Worm (Caenorhabditis elegans): Measurements from ENCODE around the gene nhr-47.
"Not testable (repeated sequence)": the region's sequence is repeated elsewhere in the genome, so short reads cannot be mapped to it uniquely, and the experiment has no call there.

Gene nhr-47

ce11 chrV:5504807-5505442 is at the start of gene nhr-47, which contains the start of gene dnj-19:
TSS of gene nhr-47 (plus strand) at chrV:5505253.
TSS of gene dnj-19 (minus strand) at chrV:5504857.
- peak; percentile 66; the same call in 1 of the 2 replicates for TF ChIP-seq tbx-37 (GFP tag; conservative IDR thresholded peaks at IDR 0.05)
- peak; percentile 67 for TF ChIP-seq hmg-4 (GFP tag; optimal IDR thresholded peaks at IDR 0.05)
- peak; percentile 78 for TF ChIP-seq F13C5.2 (tag; optimal IDR thresholded peaks at IDR 0.05)
- TF ChIP-seq pes-1 (GFP tag; IDR thresholded peaks at IDR 0.05) = peak; percentile 67
- TF ChIP-seq scrt-1 (GFP tag; IDR thresholded peaks at IDR 0.05) = 0 out of 2 replicates have a peak, but pooled peaks have one; percentile 34
- no peak for TF ChIP-seq hnd-1 (tag; optimal IDR thresholded peaks at IDR 0.05)
- TF ChIP-seq B0310.2 (tag; optimal IDR thresholded peaks at IDR 0.05) = no peak
- TF ChIP-seq tra-4 (tag; optimal IDR thresholded peaks at IDR 0.05) = peak; percentile 9
- TF ChIP-seq flt-1 (GFP tag; IDR thresholded peaks at IDR 0.05) = peak; percentile 49; the same call in 1 of the 2 replicates
- TF ChIP-seq aly-1 (tag; optimal IDR thresholded peaks at IDR 0.05) = no peak
- no peak for TF ChIP-seq ets-7 (tag; optimal IDR thresholded peaks at IDR 0.05)
- peak; percentile 47; the same call in 1 of the 2 replicates for TF ChIP-seq tbx-11 (GFP tag; IDR thresholded peaks at IDR 0.05)
- TF ChIP-seq ceh-36 (tag; optimal IDR thresholded peaks at IDR 0.05) = peak; percentile 15
- no peak for TF ChIP-seq hmbx-1 (tag; optimal IDR thresholded peaks at IDR 0.05)
- no peak for TF ChIP-seq ceh-13 (GFP tag; optimal IDR thresholded peaks at IDR 0.05)
- no peak for TF ChIP-seq ama-1 (optimal IDR thresholded peaks at IDR 0.05)
- 0 out of 2 replicates have a peak, but pooled peaks have one; percentile 9 for TF ChIP-seq sea-1 (GFP tag; conservative IDR thresholded peaks at IDR 0.05)

ce11 chrV:5459806-5460205 is 45.2 kb upstream of the nhr-47 start, which contains the start of gene ZC317.2:
TSS of gene ZC317.2 (plus strand) at chrV:5460106.
- TF ChIP-seq tbx-11 (GFP tag; IDR thresholded peaks at IDR 0.05) = no peak
- no peak for TF ChIP-seq ceh-36 (tag; optimal IDR thresholded peaks at IDR 0.05)
- no peak for TF ChIP-seq sea-1 (GFP tag; conservative IDR thresholded peaks at IDR 0.05)
- TF ChIP-seq B0310.2 (tag; optimal IDR thresholded peaks at IDR 0.05) = no peak
- no peak for TF ChIP-seq tra-4 (tag; optimal IDR thresholded peaks at IDR 0.05)
- no peak for TF ChIP-seq ets-7 (tag; optimal IDR thresholded peaks at IDR 0.05)
- no peak for TF ChIP-seq flt-1 (GFP tag; IDR thresholded peaks at IDR 0.05)
- TF ChIP-seq hmg-4 (GFP tag; optimal IDR thresholded peaks at IDR 0.05) = no peak
- no peak for TF ChIP-seq ama-1 (optimal IDR thresholded peaks at IDR 0.05)
- no peak for TF ChIP-seq aly-1 (tag; optimal IDR thresholded peaks at IDR 0.05)
- no peak for TF ChIP-seq hnd-1 (tag; optimal IDR thresholded peaks at IDR 0.05)
- no peak for TF ChIP-seq pes-1 (GFP tag; IDR thresholded peaks at IDR 0.05)
- TF ChIP-seq F13C5.2 (tag; optimal IDR thresholded peaks at IDR 0.05) = no peak
- TF ChIP-seq hmbx-1 (tag; optimal IDR thresholded peaks at IDR 0.05) = no peak

- TF ChIP-seq ceh-13 (GFP tag; optimal IDR thresholded peaks at IDR 0.05) = no peak
- no peak for TF ChIP-seq hmbx-1 (tag; optimal IDR thresholded peaks at IDR 0.05)
- TF ChIP-seq B0310.2 (tag; optimal IDR thresholded peaks at IDR 0.05) = no peak
- no peak for TF ChIP-seq ceh-36 (tag; optimal IDR thresholded peaks at IDR 0.05)
- no peak for TF ChIP-seq flt-1 (GFP tag; IDR thresholded peaks at IDR 0.05)
- no peak for TF ChIP-seq scrt-1 (GFP tag; IDR thresholded peaks at IDR 0.05)
Measured at ce11 chrV:5462894-5463293, 42.2 kb upstream of the nhr-47 start, which contains the start of gene srg-67. TSS of gene srg-67 (minus strand) at chrV:5462994.

- TF ChIP-seq hmg-4 (GFP tag; optimal IDR thresholded peaks at IDR 0.05) (no peak), ets-7 (tag; optimal IDR thresholded peaks at IDR 0.05) (no peak), B0310.2 (tag; optimal IDR thresholded peaks at IDR 0.05) (no peak), tbx-37 (GFP tag; conservative IDR thresholded peaks at IDR 0.05) (no peak), aly-1 (tag; optimal IDR thresholded peaks at IDR 0.05) (no peak), sea-1 (GFP tag; conservative IDR thresholded peaks at IDR 0.05) (no peak)
Measured at ce11 chrV:5465335-5465734, 39.7 kb upstream of the nhr-47 start, which contains the start of gene srg-68. TSS of gene srg-68 (minus strand) at chrV:5465435.

ce11 chrV:5468489-5468888 is 36.6 kb upstream of the nhr-47 start, which contains the start of gene ZC317.6:
TSS of gene ZC317.6 (minus strand) at chrV:5468589.
- TF ChIP-seq tra-4, B0310.2, aly-1 (tag; optimal IDR thresholded peaks at IDR 0.05): not testable (repeated sequence)

- TF ChIP-seq B0310.2 (tag; optimal IDR thresholded peaks at IDR 0.05); flt-1 (GFP tag; IDR thresholded peaks at IDR 0.05); scrt-1 (GFP tag; IDR thresholded peaks at IDR 0.05): not testable (repeated sequence)
Measured at ce11 chrV:5470930-5471329, 34.1 kb upstream of the nhr-47 start, which contains the start of gene ZC317.7. TSS of gene ZC317.7 (minus strand) at chrV:5471030.

ce11 chrV:5477719-5478118 is 27.3 kb upstream of the nhr-47 start:
- TF ChIP-seq ama-1 (optimal IDR thresholded peaks at IDR 0.05) (no peak), tbx-11 (GFP tag; IDR thresholded peaks at IDR 0.05) (no peak), hnd-1 (tag; optimal IDR thresholded peaks at IDR 0.05) (no peak)

- TF ChIP-seq hmg-4 (GFP tag; optimal IDR thresholded peaks at IDR 0.05) (no peak), aly-1 (tag; optimal IDR thresholded peaks at IDR 0.05) (no peak), flt-1 (GFP tag; IDR thresholded peaks at IDR 0.05) (no peak)
Measured at ce11 chrV:5482315-5482714, 22.7 kb upstream of the nhr-47 start, which contains the start of gene srg-66. TSS of gene srg-66 (minus strand) at chrV:5482415.
